Worm (Caenorhabditis elegans) whole organism, L4 larva: Measurements from ENCODE around the gene nep-15.

ENCODE experiments used
- F10B5.3 ChIP-seq: sonication (generic microtip); optimal IDR thresholded peaks from 2 replicates; lab custom pipeline; 2016; ENCODE audit warnings: mild to moderate bottlenecking, missing genetic modification characterization, missing compliant biosample characterization
- F44E2.7 ChIP-seq: fragments of 200-800 bp; sonication (Bioruptor generic); IDR thresholded peaks from 2 replicates; pipeline ENCODE4 v2.1.2; 2022; ENCODE audit warnings: missing genetic modification characterization, missing compliant biosample characterization
- T26A8.4 ChIP-seq: fragments of 200-800 bp; sonication (Bioruptor generic); IDR thresholded peaks from 2 replicates; pipeline ENCODE4 v1.3.6; 2022; ENCODE audit warnings: missing genetic modification characterization, missing compliant biosample characterization
- Y105C5A.15 ChIP-seq: fragments of 200-800 bp; sonication (Bioruptor generic); IDR thresholded peaks from 2 replicates; pipeline ENCODE4 v1.3.6; 2022; ENCODE audit warnings: missing genetic modification characterization, missing compliant biosample characterization
- aha-1 ChIP-seq: fragments of 150-350 bp; peaks from one replicate; lab custom pipeline; 2014; ENCODE audit warnings: missing biosample characterization, missing genetic modification characterization
- arid-1 ChIP-seq: fragments of 200-800 bp; sonication (Bioruptor generic); conservative IDR thresholded peaks from 2 replicates; pipeline ENCODE4 v1.3.6; 2022; ENCODE audit warnings: missing genetic modification reagents, missing genetic modification characterization, missing compliant biosample characterization
- attf-4 ChIP-seq: sonication (generic microtip); optimal IDR thresholded peaks from 3 replicates; lab custom pipeline; 2017; ENCODE audit warnings: missing biosample characterization, missing genetic modification characterization
- ceh-32 ChIP-seq: sonication (generic microtip); optimal IDR thresholded peaks from 2 replicates; lab custom pipeline; 2016; ENCODE audit warnings: mild to moderate bottlenecking, missing genetic modification characterization, missing compliant biosample characterization; ENCODE audit not compliant: poor library complexity
- ceh-44 ChIP-seq: fragments of 200-800 bp; sonication (Bioruptor generic); IDR thresholded peaks from 2 replicates; pipeline ENCODE4 v1.3.6; 2022; ENCODE audit warnings: missing genetic modification reagents, missing genetic modification characterization, missing compliant biosample characterization
- daf-16 ChIP-seq, 3 experiments: sonication (generic microtip); optimal IDR thresholded peaks; 2 replicates each; lab custom pipeline; 2016 to 2017; ENCODE audit warnings: missing genetic modification characterization in 3 of 3, missing genetic modification reagents in 3 of 3, mild to moderate bottlenecking in 2 of 3, missing compliant biosample characterization in 2 of 3, missing biosample characterization in 1 of 3, moderate library complexity in 1 of 3
- dmd-6 ChIP-seq: fragments of 200-800 bp; sonication (Bioruptor generic); IDR thresholded peaks from 2 replicates; pipeline ENCODE4 v1.3.6; 2022; ENCODE audit warnings: missing genetic modification reagents, missing genetic modification characterization, missing compliant biosample characterization
- dmd-9 ChIP-seq: fragments of 200-800 bp; sonication (Bioruptor generic); IDR thresholded peaks from 2 replicates; pipeline ENCODE4 v1.3.6; 2022; ENCODE audit warnings: missing genetic modification reagents, missing genetic modification characterization, missing compliant biosample characterization
- dve-1 ChIP-seq: sonication (generic microtip); optimal IDR thresholded peaks from 2 replicates; lab custom pipeline; 2017; ENCODE audit warnings: antibody characterized with exemption, mild to moderate bottlenecking, missing genetic modification characterization, missing compliant biosample characterization; ENCODE audit not compliant: insufficient read depth
- egl-27 ChIP-seq: sonication (generic microtip); optimal IDR thresholded peaks from 3 replicates; lab custom pipeline; 2017; ENCODE audit warnings: missing biosample characterization, missing genetic modification reagents, missing genetic modification characterization
- gei-8 ChIP-seq: fragments of 200-800 bp; sonication (Bioruptor generic); optimal IDR thresholded peaks from 2 replicates; lab custom pipeline; 2018; ENCODE audit warnings: mild to moderate bottlenecking, missing genetic modification characterization, missing compliant biosample characterization
- hlh-30 ChIP-seq: sonication (generic microtip); optimal IDR thresholded peaks from 2 replicates; lab custom pipeline; 2017; ENCODE audit warnings: antibody characterized with exemption, mild to moderate bottlenecking, missing genetic modification characterization, missing compliant biosample characterization; ENCODE audit not compliant: insufficient read depth
- hmg-1.1 ChIP-seq: fragments of 200-800 bp; sonication (Bioruptor generic); IDR thresholded peaks from 2 replicates; pipeline ENCODE4 v1.3.6; 2022; ENCODE audit warnings: missing genetic modification reagents, missing genetic modification characterization, missing compliant biosample characterization
- jun-1 ChIP-seq: fragments of 150-350 bp; optimal IDR thresholded peaks from 2 replicates; lab custom pipeline; 2014; ENCODE audit warnings: missing biosample characterization, missing genetic modification reagents, missing genetic modification characterization
- lim-7 ChIP-seq: fragments of 200-800 bp; sonication (Bioruptor generic); IDR thresholded peaks from 2 replicates; pipeline ENCODE4 v1.3.6; 2022; ENCODE audit warnings: missing genetic modification characterization, missing compliant biosample characterization
- lin-1 ChIP-seq: fragments of 200-800 bp; sonication (Bioruptor generic); IDR thresholded peaks from 2 replicates; pipeline ENCODE4 v1.3.6; 2022; ENCODE audit warnings: missing genetic modification reagents, missing genetic modification characterization, missing compliant biosample characterization
- lin-13 ChIP-seq: fragments of 150-350 bp; optimal IDR thresholded peaks from 2 replicates; lab custom pipeline; 2014; ENCODE audit warnings: missing biosample characterization, missing genetic modification reagents, missing genetic modification characterization
- lin-38 ChIP-seq: fragments of 200-800 bp; sonication (Bioruptor generic); IDR thresholded peaks from 2 replicates; pipeline ENCODE4 v1.3.6; 2022; ENCODE audit warnings: missing genetic modification reagents, missing genetic modification characterization, missing compliant biosample characterization
- lin-39 ChIP-seq: fragments of 150-350 bp; optimal IDR thresholded peaks from 2 replicates; lab custom pipeline; 2014; ENCODE audit warnings: missing biosample characterization, missing genetic modification reagents, missing genetic modification characterization
- lsy-2 ChIP-seq, 2 experiments: fragments of 150-350 bp in 1 of 2; sonication (generic microtip) in 1 of 2; optimal IDR thresholded peaks; 2 replicates each; lab custom pipeline; 2014 to 2017; ENCODE audit warnings: missing biosample characterization in 2 of 2, missing genetic modification characterization in 2 of 2
- madf-5 ChIP-seq, 2 experiments: fragments of 200-800 bp; sonication (Bioruptor generic); IDR thresholded peaks; 2 replicates each; pipeline ENCODE4 v1.3.6; 2022; ENCODE audit warnings: missing compliant biosample characterization in 2 of 2, missing genetic modification characterization in 2 of 2
- madf-9 ChIP-seq: fragments of 200-800 bp; sonication (Bioruptor generic); conservative IDR thresholded peaks from 2 replicates; pipeline ENCODE4 v1.3.6; 2022; ENCODE audit warnings: missing genetic modification reagents, missing genetic modification characterization, missing compliant biosample characterization
- mep-1 ChIP-seq: fragments of 150-350 bp; sonication (generic microtip); optimal IDR thresholded peaks from 3 replicates; lab custom pipeline; 2014; ENCODE audit warnings: missing biosample characterization, missing genetic modification characterization
- mes-2 ChIP-seq: sonication (generic microtip); optimal IDR thresholded peaks from 2 replicates; lab custom pipeline; 2016; ENCODE audit warnings: missing genotype, mild to moderate bottlenecking, missing genetic modification characterization, missing compliant biosample characterization; ENCODE audit not compliant: poor library complexity, severe bottlenecking
- nhr-102 ChIP-seq: sonication (generic microtip); optimal IDR thresholded peaks from 2 replicates; lab custom pipeline; 2016; ENCODE audit warnings: mild to moderate bottlenecking, missing genetic modification characterization, moderate library complexity, missing compliant biosample characterization
- nhr-111 ChIP-seq: fragments of 200-800 bp; sonication (Bioruptor generic); optimal IDR thresholded peaks from 2 replicates; lab custom pipeline; 2018; ENCODE audit warnings: mild to moderate bottlenecking, missing genetic modification characterization, missing compliant biosample characterization
- nhr-25 ChIP-seq: sonication (generic microtip); optimal IDR thresholded peaks from 2 replicates; lab custom pipeline; 2017; ENCODE audit warnings: missing genetic modification characterization, mild to moderate bottlenecking, missing compliant biosample characterization, antibody characterized with exemption, moderate library complexity, borderline replicate concordance; ENCODE audit not compliant: insufficient read depth
- nhr-28 ChIP-seq: fragments of 150-350 bp; optimal IDR thresholded peaks from 2 replicates; lab custom pipeline; 2014; ENCODE audit warnings: missing biosample characterization, missing genetic modification characterization
- nhr-48 ChIP-seq: sonication (generic microtip); optimal IDR thresholded peaks from 2 replicates; lab custom pipeline; 2016; ENCODE audit warnings: mild to moderate bottlenecking, missing genetic modification characterization, missing compliant biosample characterization
- nhr-6 ChIP-seq: fragments of 150-350 bp; optimal IDR thresholded peaks from 2 replicates; lab custom pipeline; 2014; ENCODE audit warnings: missing biosample characterization, missing genetic modification characterization
- nhr-77 ChIP-seq: fragments of 150-350 bp; optimal IDR thresholded peaks from 2 replicates; lab custom pipeline; 2014; ENCODE audit warnings: missing biosample characterization, missing genetic modification characterization
- pqm-1 ChIP-seq: sonication (generic microtip); optimal IDR thresholded peaks from 2 replicates; lab custom pipeline; 2017; ENCODE audit warnings: missing biosample characterization, missing genetic modification characterization
- rbr-2 ChIP-seq: sonication (generic microtip); optimal IDR thresholded peaks from 2 replicates; lab custom pipeline; 2016; ENCODE audit warnings: missing genotype, missing genetic modification characterization, missing compliant biosample characterization
- set-16 ChIP-seq: fragments of 200-800 bp; sonication (Bioruptor generic); IDR thresholded peaks from 2 replicates; pipeline ENCODE4 v1.3.6; 2022; ENCODE audit warnings: missing genetic modification reagents, missing genetic modification characterization, missing compliant biosample characterization
- skn-1 ChIP-seq: fragments of 150-350 bp; optimal IDR thresholded peaks from 2 replicates; lab custom pipeline; 2014; ENCODE audit warnings: missing biosample characterization, missing genetic modification characterization
- snpc-4 ChIP-seq: fragments of 150-350 bp; optimal IDR thresholded peaks from 2 replicates; lab custom pipeline; 2014; ENCODE audit warnings: missing biosample characterization, missing genetic modification characterization
- spr-1 ChIP-seq: sonication (generic microtip); optimal IDR thresholded peaks from 2 replicates; lab custom pipeline; 2016; ENCODE audit warnings: mild to moderate bottlenecking, missing genetic modification characterization, missing compliant biosample characterization
- spr-3 ChIP-seq: fragments of 200-800 bp; sonication (Bioruptor generic); optimal IDR thresholded peaks from 2 replicates; lab custom pipeline; 2018; ENCODE audit warnings: mild to moderate bottlenecking, missing genetic modification characterization, missing compliant biosample characterization
- tra-1 ChIP-seq: fragments of 200-800 bp; sonication (Bioruptor generic); IDR thresholded peaks from 2 replicates; pipeline ENCODE4 v1.3.6; 2022; ENCODE audit warnings: missing genetic modification reagents, missing genetic modification characterization, missing compliant biosample characterization
- vab-7 ChIP-seq: fragments of 200-800 bp; sonication (Bioruptor generic); IDR thresholded peaks from 2 replicates; pipeline ENCODE4 v1.3.6; 2022; ENCODE audit warnings: missing genetic modification reagents, missing genetic modification characterization, missing compliant biosample characterization
- zag-1 ChIP-seq: fragments of 150-350 bp; optimal IDR thresholded peaks from 2 replicates; lab custom pipeline; 2014; ENCODE audit warnings: missing biosample characterization, missing genetic modification characterization
- zip-11 ChIP-seq: fragments of 200-800 bp; sonication (Bioruptor generic); IDR thresholded peaks from 2 replicates; pipeline ENCODE4 v1.3.6; 2022; ENCODE audit warnings: missing genetic modification characterization, missing compliant biosample characterization
- ztf-11 ChIP-seq: fragments of 150-350 bp; optimal IDR thresholded peaks from 2 replicates; lab custom pipeline; 2014; ENCODE audit warnings: missing biosample characterization, missing genetic modification characterization

Gene nep-15

ce11 chrX:8419252-8419651 is 47.2 kb downstream of the nep-15 start (continued):
- no peak for TF ChIP-seq lsy-2 (tag; optimal IDR thresholded peaks at IDR 0.05; lab: Kevin White, UChicago)
- no peak for TF ChIP-seq nhr-28 (tag; lab: Kevin White, UChicago)
- no peak for TF ChIP-seq hlh-30 (tag; lab: Kevin White, UChicago)
- no peak for TF ChIP-seq madf-5 (GFP tag; IDR thresholded peaks at IDR 0.05; lab: Robert Waterston, UW)
- no peak for TF ChIP-seq set-16 (GFP tag; lab: Robert Waterston, UW)
- no peak for TF ChIP-seq dmd-6 (GFP tag; lab: Robert Waterston, UW)
- no peak for TF ChIP-seq nhr-111 (GFP tag; lab: Kevin White, UChicago)
- TF ChIP-seq attf-4 (tag; lab: Kevin White, UChicago): no peak
- no peak for TF ChIP-seq nhr-48 (tag; lab: Kevin White, UChicago)
- TF ChIP-seq nhr-6 (tag; lab: Kevin White, UChicago): peak; percentile 18
- no peak for TF ChIP-seq zip-11 (GFP tag; lab: Robert Waterston, UW)
- peak; percentile 19 for TF ChIP-seq mep-1 (tag; lab: Kevin White, UChicago)
- peak; percentile 68 for TF ChIP-seq lim-7
- TF ChIP-seq gei-8 (GFP tag; lab: Kevin White, UChicago): no peak
- TF ChIP-seq egl-27 (tag; lab: Kevin White, UChicago): no peak
- no peak for TF ChIP-seq jun-1 (tag; lab: Kevin White, UChicago)
- TF ChIP-seq lin-13 (GFP tag; lab: Kevin White, UChicago): peak; percentile 7
- no peak for TF ChIP-seq zag-1 (tag; lab: Kevin White, UChicago)
- no peak for TF ChIP-seq dmd-9 (GFP tag; lab: Robert Waterston, UW)
- peak; percentile 47; the same call in 1 of the 2 replicates for TF ChIP-seq vab-7 (GFP tag; lab: Robert Waterston, UW)
- TF ChIP-seq Y105C5A.15 (GFP tag; lab: Robert Waterston, UW): no peak
- TF ChIP-seq lin-39 (tag; lab: Kevin White, UChicago): no peak
- TF ChIP-seq ceh-44 (GFP tag; lab: Robert Waterston, UW): no peak
- TF ChIP-seq rbr-2 (tag; lab: Kevin White, UChicago): no peak
- no peak for TF ChIP-seq spr-1 (tag; lab: Kevin White, UChicago)
- TF ChIP-seq daf-16 (GFP tag; optimal IDR thresholded peaks at IDR 0.05; lab: Kevin White, UChicago): no peak
- TF ChIP-seq daf-16 (tag; optimal IDR thresholded peaks at IDR 0.05; lab: Kevin White, UChicago): peak; percentile 37
- no peak for TF ChIP-seq ztf-11
- TF ChIP-seq tra-1 (GFP tag; lab: Robert Waterston, UW): peak; percentile 40; the same call in 1 of the 2 replicates
- TF ChIP-seq nhr-77 (tag; lab: Kevin White, UChicago): no peak
- TF ChIP-seq madf-9: no peak
- no peak for TF ChIP-seq snpc-4 (tag; lab: Kevin White, UChicago)
- TF ChIP-seq aha-1 (tag; lab: Kevin White, UChicago): no peak
- TF ChIP-seq mes-2: peak; percentile 50
- TF ChIP-seq lin-1 (GFP tag; lab: Robert Waterston, UW): no peak
- no peak for TF ChIP-seq skn-1 (tag; lab: Kevin White, UChicago)

ce11 chrX:8421594-8421993 is 49.6 kb downstream of the nep-15 start:
- TF ChIP-seq spr-3 (GFP tag; lab: Kevin White, UChicago): no peak
- TF ChIP-seq dmd-6 (GFP tag; lab: Robert Waterston, UW): peak; percentile 81
- TF ChIP-seq pqm-1 (tag; lab: Kevin White, UChicago): no peak
- TF ChIP-seq F44E2.7 (GFP tag; lab: Robert Waterston, UW): no peak

- TF ChIP-seq F10B5.3 (tag; lab: Kevin White, UChicago) (peak; percentile 37), ceh-32 (tag; lab: Kevin White, UChicago) (no peak), lsy-2 (tag; optimal IDR thresholded peaks at IDR 0.05; lab: Kevin White, UChicago) (peak in 1 of 2 experiments; percentile 73), nhr-6 (tag; lab: Kevin White, UChicago) (peak; percentile 71), hlh-30 (tag; lab: Kevin White, UChicago) (peak; percentile 56), rbr-2 (tag; lab: Kevin White, UChicago) (peak; percentile 40), T26A8.4 (GFP tag; lab: Robert Waterston, UW) (0 out of 2 replicates have a peak, but pooled peaks have one; percentile 19), lin-38 (GFP tag; lab: Robert Waterston, UW) (no peak), daf-16 (GFP tag; optimal IDR thresholded peaks at IDR 0.05; lab: Kevin White, UChicago) (no peak), daf-16 (tag; optimal IDR thresholded peaks at IDR 0.05; lab: Kevin White, UChicago) (peak; percentile 51), arid-1 (0 out of 2 replicates have a peak, but pooled peaks have one; percentile 15), nhr-102 (peak; percentile 2), dve-1 (tag; lab: Kevin White, UChicago) (peak; percentile 69), nhr-25 (tag; lab: Kevin White, UChicago) (peak; percentile 7), mep-1 (tag; lab: Kevin White, UChicago) (peak; percentile 74), mes-2 (peak; percentile 77), hmg-1.1 (no peak), nhr-28 (tag; lab: Kevin White, UChicago) (peak; percentile 16)
These were observed 50.0 kb downstream of the nep-15 start, which contains the start of gene tag-123 for ce11 chrX:8422020-8422419. TSS of gene tag-123 (minus strand) at chrX:8422055.
